Fruit fly (Drosophila melanogaster) S2 (cell line): ENCODE results near the gene MSAmiP.

Source experiments
- CG8478 ChIP-seq: fragments of >200 bp; optimal IDR thresholded peaks from 2 replicates; lab custom pipeline; 2018
- CTCF ChIP-seq, 2 experiments: fragments of >200 bp; optimal IDR thresholded peaks; 2 replicates each; lab custom pipeline; 2018

DNA sequence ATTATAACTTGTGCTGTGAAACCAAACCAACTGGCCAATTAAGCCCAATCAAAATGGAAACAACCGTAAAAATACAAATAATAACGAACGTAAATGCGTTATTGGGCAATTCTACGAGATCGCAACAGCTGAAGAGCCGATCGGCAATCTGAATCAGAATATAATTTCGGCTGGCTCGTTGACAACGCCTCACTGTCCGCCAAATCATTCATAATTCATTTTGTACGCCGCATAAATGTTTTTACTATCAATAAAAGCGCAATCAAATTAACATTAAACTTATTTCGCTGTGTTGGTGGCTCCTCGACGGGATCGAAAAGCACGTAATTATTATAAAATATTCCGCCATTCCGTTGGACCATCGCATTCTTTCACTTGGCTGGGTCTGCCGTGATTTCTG lies 55.3 kb downstream of the MSAmiP start:
- TF ChIP-seq CG8478 (lab: Kevin White, UChicago) (no peak), CTCF (optimal IDR thresholded peaks at IDR 0.05; lab: Kevin White, UChicago) (no peak)
